Worm (Caenorhabditis elegans) whole organism, L4 larva: ENCODE data around the gene sups-1.

Source experiments
- ceh-28 ChIP-seq: fragments of 150-350 bp; optimal IDR thresholded peaks from 2 replicates; lab custom pipeline; 2014; ENCODE audit warnings: missing biosample characterization, missing genetic modification reagents, missing genetic modification characterization
- ceh-62 ChIP-seq: sonication (generic microtip); optimal IDR thresholded peaks from 2 replicates; lab custom pipeline; 2017; ENCODE audit warnings: missing biosample characterization, missing genetic modification characterization
- fkh-10 ChIP-seq: fragments of 150-350 bp; optimal IDR thresholded peaks from 2 replicates; lab custom pipeline; 2014; ENCODE audit warnings: missing biosample characterization, missing genetic modification reagents, missing genetic modification characterization
- hlh-11 ChIP-seq: fragments of 200-800 bp; sonication (Bioruptor generic); optimal IDR thresholded peaks from 2 replicates; lab custom pipeline; 2018; ENCODE audit warnings: mild to moderate bottlenecking, missing genetic modification characterization, missing compliant biosample characterization
- mdl-1 ChIP-seq, 2 experiments: fragments of 150-350 bp in 1 of 2; sonication (generic microtip) in 1 of 2; optimal IDR thresholded peaks; 2 replicates each; lab custom pipeline; 2014 to 2017; ENCODE audit warnings: missing biosample characterization in 2 of 2, missing genetic modification characterization in 2 of 2
- nhr-6 ChIP-seq: fragments of 150-350 bp; optimal IDR thresholded peaks from 2 replicates; lab custom pipeline; 2014; ENCODE audit warnings: missing biosample characterization, missing genetic modification characterization
- pha-4 ChIP-seq, 2 experiments: fragments of 150-350 bp in 1 of 2; fragments of 200-800 bp in 1 of 2; sonication (Bioruptor generic) in 1 of 2; IDR thresholded peaks in 1 of 2; optimal IDR thresholded peaks in 1 of 2; 2 replicates each; pipeline versions ENCODE4 v1.3.6 to Lab custom; 2014 to 2022; ENCODE audit warnings: missing genetic modification characterization in 2 of 2, missing genetic modification reagents in 2 of 2, missing biosample characterization in 1 of 2, missing compliant biosample characterization in 1 of 2
- pqm-1 ChIP-seq: sonication (generic microtip); optimal IDR thresholded peaks from 2 replicates; lab custom pipeline; 2017; ENCODE audit warnings: missing biosample characterization, missing genetic modification characterization
- skn-1 ChIP-seq: fragments of 150-350 bp; optimal IDR thresholded peaks from 2 replicates; lab custom pipeline; 2014; ENCODE audit warnings: missing biosample characterization, missing genetic modification characterization
- spr-1 ChIP-seq: sonication (generic microtip); optimal IDR thresholded peaks from 2 replicates; lab custom pipeline; 2016; ENCODE audit warnings: mild to moderate bottlenecking, missing genetic modification characterization, missing compliant biosample characterization
- spr-3 ChIP-seq: fragments of 200-800 bp; sonication (Bioruptor generic); optimal IDR thresholded peaks from 2 replicates; lab custom pipeline; 2018; ENCODE audit warnings: mild to moderate bottlenecking, missing genetic modification characterization, missing compliant biosample characterization
- unc-130 ChIP-seq: sonication (generic microtip); optimal IDR thresholded peaks from 2 replicates; lab custom pipeline; 2016; ENCODE audit warnings: missing genetic modification reagents, missing genetic modification characterization, missing compliant biosample characterization

DNA sequence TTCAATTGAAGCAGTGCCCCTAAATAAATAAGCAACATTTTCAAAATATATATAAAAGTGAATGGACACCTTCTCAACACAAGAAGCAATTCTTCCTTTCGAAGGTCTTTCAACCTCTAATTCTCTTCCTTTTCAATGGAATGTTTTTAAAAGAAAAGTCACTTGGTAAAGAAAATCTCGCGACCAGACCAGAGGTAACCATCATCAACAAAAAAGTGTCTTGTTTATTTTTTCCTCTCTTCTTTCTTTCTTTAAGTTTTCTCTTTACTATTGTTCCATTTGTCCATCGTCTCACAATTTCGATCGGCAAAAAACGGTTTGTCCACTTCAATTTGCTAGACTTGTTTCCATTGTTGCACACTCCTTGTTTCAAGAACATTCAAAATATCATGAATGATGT lies 11.1 kb downstream of the sups-1 start, which contains the start of gene C09B8.8:
- TF ChIP-seq nhr-6 (tag; lab: Kevin White, UChicago) (no peak), pha-4 (GFP tag; IDR thresholded peaks at IDR 0.05; lab: Robert Waterston, UW) (no peak), pha-4 (tag; optimal IDR thresholded peaks at IDR 0.05; lab: Kevin White, UChicago) (no peak), ceh-62 (tag; lab: Kevin White, UChicago) (no peak), spr-1 (tag; lab: Kevin White, UChicago) (no peak), spr-3 (GFP tag; lab: Kevin White, UChicago) (no peak), pqm-1 (tag; lab: Kevin White, UChicago) (no peak), ceh-28 (tag; lab: Kevin White, UChicago) (no peak), fkh-10 (GFP tag; lab: Kevin White, UChicago) (no peak), unc-130 (GFP tag; lab: Kevin White, UChicago) (no peak), skn-1 (tag; lab: Kevin White, UChicago) (no peak), mdl-1 (tag; optimal IDR thresholded peaks at IDR 0.05; lab: Kevin White, UChicago) (no peak), hlh-11 (no peak)
